Fruit fly (Drosophila melanogaster) S2 (cell line): ENCODE measurements around the gene CG43137.

Source experiments
- CG8478 ChIP-seq: fragments of >200 bp; optimal IDR thresholded peaks from 2 replicates; lab custom pipeline; 2018
- CTCF ChIP-seq, 2 experiments: fragments of >200 bp; optimal IDR thresholded peaks; 2 replicates each; lab custom pipeline; 2018

dm6 chrX:5818428-5818827 is 46.5 kb downstream of the CG43137 start, which contains the start of gene CG15765:
- TF ChIP-seq CG8478 (no peak), CTCF (optimal IDR thresholded peaks at IDR 0.05; lab: Kevin White, UChicago) (no peak)
